Fruit fly (Drosophila melanogaster) whole organism, larva: ENCODE data around the gene MFS18.

Experiments used
- noc ChIP-seq: fragments of 200-800 bp; sonication (Bioruptor generic); optimal IDR thresholded peaks from 3 replicates; lab custom pipeline; 2019; ENCODE audit warnings: missing biosample characterization, mild to moderate bottlenecking, missing genetic modification characterization, moderate library complexity

Gene MFS18

DNA sequence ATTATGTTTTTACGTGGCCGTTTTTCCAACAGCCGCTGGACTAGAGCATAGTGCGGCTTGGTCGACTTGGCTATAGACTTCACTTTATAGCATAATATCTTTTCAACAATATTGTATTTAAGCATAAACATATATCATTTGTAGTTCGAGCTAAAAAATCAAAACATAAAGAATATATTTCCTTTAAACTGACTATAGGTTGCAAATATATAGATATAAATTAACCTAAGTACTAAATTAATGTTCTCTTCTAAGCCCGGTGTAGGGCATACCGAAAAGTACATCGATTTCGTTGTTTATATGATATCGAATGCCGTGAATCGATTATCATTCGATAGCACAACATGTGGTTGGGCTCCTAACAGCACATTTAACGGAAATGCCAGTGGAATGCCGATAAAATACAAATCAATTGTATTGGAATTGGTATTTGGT lies at the start of gene MFS18:
TSS of gene MFS18 (minus strand) at position 54 of the 435 bp plus-strand sequence.
- TF ChIP-seq noc (tag; lab: Kevin White, UChicago), result peak; percentile 91

DNA sequence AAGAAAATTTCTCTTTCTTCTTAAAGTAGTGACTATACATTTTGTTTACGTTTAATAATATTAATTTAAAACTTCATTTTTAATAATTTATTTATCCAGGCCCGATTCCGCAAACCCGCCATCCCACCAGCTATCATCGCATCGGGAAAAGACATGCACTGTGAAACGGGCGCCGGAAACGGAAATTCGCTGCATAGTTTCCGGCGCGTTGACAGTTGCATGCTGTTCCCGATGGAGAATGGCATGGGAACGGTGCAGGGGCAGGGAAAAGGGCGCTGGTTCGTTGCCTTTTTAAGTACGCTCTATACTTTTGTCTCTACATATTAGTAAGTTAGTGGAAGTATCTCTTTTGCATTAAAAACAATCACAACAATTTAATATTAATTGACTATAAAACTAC lies 29.5 kb upstream of the MFS18 start:
- TF ChIP-seq noc (tag; lab: Kevin White, UChicago), result no peak

DNA sequence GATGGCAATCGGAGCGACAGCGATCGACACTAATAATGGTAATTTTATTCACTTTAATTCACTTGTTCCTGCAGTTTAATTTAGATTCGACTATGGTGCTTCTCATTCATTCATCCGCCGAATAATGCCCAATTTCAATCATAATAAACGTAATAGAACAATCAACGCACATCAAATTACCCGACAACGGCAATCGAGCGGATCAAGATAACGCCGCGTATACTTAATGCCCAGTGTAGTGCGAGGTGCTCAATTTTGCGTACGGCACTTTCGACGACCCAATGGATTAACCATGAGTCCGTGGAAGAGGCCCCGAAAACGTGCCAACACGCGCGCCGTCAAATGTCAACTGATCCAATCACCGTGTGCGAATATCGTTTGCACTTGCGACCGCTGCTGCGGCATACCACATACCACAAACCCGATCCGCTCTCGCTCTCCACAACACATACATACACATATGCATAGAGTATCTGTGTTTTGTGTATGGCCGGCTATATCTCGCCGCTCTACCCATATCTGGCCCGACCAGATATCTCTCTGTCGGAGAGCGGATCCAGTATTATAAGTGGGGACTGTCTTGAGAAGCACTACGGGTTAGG lies 28.3 kb upstream of the MFS18 start, which contains the start of gene ine:
TSS of gene ine (minus strand) at position 351 of the 602 bp plus-strand sequence.
- peak; percentile 2 for TF ChIP-seq noc (tag; lab: Kevin White, UChicago)

DNA sequence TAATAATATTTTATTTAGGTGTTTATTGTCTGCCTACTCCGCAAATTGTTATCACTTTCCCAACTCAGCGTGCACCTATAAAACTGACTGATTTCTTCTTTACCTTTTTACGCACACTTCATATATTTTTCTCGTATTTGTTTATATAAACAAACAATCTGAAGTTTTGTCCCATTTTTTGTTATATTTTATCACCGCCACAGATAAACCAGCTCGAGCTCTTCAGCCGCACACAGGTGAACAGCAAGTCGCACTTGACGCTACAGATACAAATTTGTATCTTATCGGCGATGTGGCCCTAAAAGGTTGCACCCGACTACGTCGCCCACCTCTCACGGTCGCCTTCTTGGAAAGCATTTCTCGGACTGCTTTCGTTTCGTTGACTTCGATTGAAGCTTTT lies 27.0 kb upstream of the MFS18 start:
- TF ChIP-seq noc (tag; lab: Kevin White, UChicago), result peak; percentile 78

DNA sequence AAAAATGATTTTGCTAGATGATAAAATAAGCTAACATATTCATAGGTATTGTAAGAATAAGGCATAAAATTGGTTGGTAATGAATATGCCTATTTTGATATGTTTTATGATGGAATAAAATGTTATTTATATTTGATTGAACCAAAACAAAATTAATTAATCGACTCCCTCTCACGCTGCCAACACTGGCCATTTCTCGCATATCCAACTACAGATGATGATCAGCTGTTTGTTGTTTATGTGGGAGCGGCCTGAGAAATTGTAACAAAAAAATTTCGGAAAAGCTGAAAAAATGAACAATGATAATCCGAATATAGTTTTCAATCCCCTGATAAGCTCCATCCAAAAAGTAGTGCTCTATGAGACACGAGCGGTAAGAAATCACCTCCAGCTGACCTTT lies 16.5 kb upstream of the MFS18 start, which contains the start of gene FIG4:
TSS of gene FIG4 (plus strand) at position 229 of the 400 bp plus-strand sequence.
- no peak for TF ChIP-seq noc (tag; lab: Kevin White, UChicago)

DNA sequence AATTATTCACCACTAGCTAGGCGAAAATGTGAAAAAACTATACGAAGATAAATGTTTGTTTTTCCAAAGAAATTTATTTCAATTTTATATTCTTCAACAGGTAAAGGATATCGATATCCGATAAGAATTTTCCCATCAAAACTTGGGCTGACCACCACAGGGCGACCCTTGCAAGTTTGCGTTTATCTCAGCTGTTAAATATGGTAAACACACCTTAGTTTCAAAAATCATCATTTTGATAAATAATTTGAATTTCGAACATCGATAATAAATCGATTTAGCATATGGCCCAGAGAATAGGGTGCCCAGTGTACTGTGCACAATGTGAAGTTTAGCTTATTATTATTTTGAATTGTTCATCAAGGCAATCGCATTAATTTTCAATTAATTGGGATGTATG lies 14.9 kb upstream of the MFS18 start, which contains the start of the genes CG15443 and Paris:
TSS of gene CG15443 (minus strand) at position 125 of the 400 bp plus-strand sequence.
TSS of gene Paris (plus strand) at position 289 of the 400 bp plus-strand sequence.
- no peak for TF ChIP-seq noc (tag; lab: Kevin White, UChicago)

DNA sequence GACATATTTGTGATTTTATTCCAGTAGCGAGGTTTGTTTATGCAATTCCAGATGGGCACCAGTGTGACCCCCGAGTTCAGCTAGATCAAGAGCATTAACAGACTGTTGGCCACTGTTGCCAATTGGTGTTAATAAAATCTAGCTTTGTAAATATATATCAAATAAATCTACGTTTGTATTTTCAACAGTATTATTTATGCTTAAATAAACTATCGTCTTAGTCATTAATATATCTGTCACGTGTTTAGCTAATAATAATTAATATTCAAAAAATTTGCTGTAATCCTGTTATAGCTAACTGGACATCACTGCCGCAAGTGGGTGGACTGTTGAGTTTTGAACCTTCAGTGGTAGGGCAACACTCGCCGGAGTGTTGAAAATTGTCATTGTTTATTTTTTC lies 11.1 kb upstream of the MFS18 start, which contains the start of the genes mRpL27 and CG15435:
TSS of gene mRpL27 (minus strand) at position 96 of the 400 bp plus-strand sequence.
TSS of gene CG15435 (plus strand) at position 187 of the 400 bp plus-strand sequence.
- peak; percentile 56 for TF ChIP-seq noc (tag; lab: Kevin White, UChicago)

DNA sequence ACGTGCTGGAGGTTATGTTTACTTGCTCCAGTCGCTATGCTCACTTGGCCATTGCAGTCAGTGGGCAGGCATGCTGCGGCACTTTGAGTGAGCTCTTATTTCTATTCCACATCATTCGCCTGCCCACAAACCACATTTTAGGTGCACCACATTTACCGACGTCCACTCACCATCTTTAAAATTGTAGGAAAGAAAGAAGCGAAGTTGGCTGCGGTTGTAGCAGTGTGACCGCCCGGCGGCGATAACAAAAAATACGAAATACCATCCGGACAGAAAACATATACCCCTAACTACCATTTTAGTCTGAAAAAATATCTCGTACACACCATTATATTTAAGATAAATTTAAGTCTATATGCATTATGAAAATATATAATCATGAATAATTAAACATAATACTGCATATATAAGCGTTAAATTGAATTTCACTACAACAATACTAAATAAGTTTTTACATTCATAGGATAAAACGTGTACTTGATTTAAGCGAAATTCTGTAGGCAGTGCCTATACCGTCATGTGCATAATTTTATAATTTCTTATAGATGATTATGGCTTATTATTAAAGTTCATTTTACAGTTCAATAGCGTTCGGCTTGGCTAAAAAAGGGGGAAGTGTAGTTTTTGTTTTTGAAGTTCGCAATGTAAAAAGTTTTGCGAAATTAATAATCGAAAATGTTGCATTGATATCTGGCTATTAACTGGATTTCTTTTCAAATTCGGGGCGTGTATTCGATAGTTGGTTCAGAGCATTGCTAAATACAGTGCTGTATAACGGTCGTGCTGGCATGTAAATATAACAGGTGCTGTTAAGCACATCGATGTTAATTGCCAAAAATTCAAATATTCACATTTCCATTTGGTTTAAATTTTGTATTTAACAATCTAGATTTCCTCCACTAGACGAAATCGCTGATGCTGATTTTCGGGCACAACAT lies 10.0 kb upstream of the MFS18 start, which contains the start of gene RpL27A:
TSS of gene RpL27A (minus strand) at position 246 of the 938 bp plus-strand sequence.
- peak; percentile 45 for TF ChIP-seq noc (tag; lab: Kevin White, UChicago)

DNA sequence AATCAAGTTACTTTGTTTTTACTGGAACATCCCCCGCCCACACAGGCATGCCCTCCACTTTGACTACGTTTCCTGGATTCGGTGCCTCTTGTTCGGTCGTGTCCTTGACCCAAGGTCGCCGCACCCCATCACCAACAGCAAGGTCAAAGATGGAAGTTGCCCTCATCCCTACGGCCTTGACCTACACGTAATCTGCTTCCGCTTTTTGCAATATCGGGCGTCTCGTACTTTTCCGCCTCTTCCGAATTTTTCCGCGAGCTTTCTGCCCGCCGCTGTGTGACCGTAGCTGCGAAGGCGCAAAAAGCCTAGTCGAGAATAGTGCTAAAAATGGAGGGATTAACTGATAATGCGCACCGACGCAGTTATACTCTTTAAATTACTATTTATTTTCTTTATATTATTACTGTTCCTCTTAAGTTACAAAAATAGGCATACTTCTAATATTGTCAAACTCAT lies 8.1 kb upstream of the MFS18 start, which contains the start of gene Gs1l:
TSS of gene Gs1l (minus strand) at position 269 of the 456 bp plus-strand sequence.
- no peak for TF ChIP-seq noc (tag; lab: Kevin White, UChicago)

DNA sequence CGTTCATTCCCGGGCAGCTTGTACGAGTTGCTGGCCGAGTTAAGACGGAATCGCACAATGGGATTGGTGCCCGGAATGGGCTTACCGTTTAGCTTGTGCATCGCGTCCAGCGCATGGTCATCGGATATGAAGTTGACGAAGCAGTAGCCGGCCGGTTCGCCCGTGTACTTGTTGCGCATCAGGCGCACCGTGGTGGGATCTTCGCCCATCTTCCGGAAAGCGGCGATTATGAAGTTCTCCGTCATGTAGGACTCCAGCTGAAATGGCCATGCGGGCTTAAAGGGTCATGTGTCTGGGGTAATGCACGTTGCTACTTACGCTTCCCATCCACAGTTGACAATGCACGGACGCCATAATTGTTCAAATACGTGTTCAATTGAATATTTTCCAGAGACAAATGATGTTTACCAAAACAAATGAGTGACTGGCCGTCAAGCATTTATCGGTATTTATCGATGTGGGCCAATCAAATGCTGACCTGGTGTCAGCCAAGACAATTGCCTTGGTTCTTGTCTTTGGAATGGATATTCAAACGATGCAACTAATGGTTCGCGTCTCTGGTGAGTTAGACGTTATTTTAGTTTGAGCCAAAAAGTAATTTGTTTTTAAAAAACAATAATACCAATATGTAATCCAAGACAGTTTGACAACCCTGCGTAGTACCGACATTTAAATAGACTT lies 5.7 kb upstream of the MFS18 start, which contains the start of the genes Secp43 and ND-B8:
TSS of gene Secp43 (minus strand) at position 445 of the 681 bp plus-strand sequence.
TSS of gene ND-B8 (plus strand) at position 618 of the 681 bp plus-strand sequence.
- TF ChIP-seq noc (tag; lab: Kevin White, UChicago), result no peak

DNA sequence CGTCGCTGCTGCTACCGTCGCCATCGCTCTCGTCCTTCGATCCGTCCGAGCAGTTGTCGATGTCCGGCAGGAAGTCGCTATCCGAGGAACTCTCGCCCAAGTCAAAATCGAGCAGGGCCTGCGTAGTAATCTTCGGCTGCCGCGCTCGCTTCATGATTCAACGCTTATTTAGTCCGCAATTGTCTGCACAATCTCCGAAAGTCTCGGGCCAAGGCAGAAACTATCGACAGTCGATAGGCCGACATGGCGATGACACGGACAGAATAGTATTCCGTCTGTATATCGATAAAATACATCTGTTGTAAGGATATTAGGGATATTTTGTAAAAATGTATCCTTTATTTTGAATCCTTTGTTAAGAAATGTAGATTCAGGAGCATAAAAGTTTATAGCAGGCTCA lies 4.4 kb upstream of the MFS18 start, which contains the start of gene CG15439:
TSS of gene CG15439 (minus strand) at position 241 of the 400 bp plus-strand sequence.
- TF ChIP-seq noc (tag; lab: Kevin White, UChicago), result no peak

DNA sequence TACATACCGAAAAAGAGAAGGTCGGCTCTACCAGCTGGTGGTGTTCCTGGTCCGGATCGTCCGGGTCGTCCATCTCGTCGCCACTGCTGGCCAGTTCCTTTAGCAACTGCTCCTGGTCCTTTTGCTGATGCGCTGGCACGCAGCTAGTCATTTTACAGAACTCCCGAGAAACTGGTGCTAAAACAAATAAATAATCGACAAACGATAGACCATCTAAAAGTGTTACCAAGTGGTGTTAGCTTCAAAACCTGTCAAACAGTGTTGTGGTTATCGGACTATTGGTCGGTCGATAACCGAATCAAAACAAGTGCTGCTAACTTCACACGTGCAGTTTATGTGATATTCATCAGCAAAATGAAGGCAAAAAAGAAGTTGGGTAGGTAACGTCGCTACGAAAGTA lies 4.0 kb downstream of the MFS18 start, which contains the start of the genes morgue and Elp3:
TSS of gene morgue (minus strand) at position 224 of the 400 bp plus-strand sequence.
TSS of gene Elp3 (plus strand) at position 276 of the 400 bp plus-strand sequence.
- no peak for TF ChIP-seq noc (tag; lab: Kevin White, UChicago)

DNA sequence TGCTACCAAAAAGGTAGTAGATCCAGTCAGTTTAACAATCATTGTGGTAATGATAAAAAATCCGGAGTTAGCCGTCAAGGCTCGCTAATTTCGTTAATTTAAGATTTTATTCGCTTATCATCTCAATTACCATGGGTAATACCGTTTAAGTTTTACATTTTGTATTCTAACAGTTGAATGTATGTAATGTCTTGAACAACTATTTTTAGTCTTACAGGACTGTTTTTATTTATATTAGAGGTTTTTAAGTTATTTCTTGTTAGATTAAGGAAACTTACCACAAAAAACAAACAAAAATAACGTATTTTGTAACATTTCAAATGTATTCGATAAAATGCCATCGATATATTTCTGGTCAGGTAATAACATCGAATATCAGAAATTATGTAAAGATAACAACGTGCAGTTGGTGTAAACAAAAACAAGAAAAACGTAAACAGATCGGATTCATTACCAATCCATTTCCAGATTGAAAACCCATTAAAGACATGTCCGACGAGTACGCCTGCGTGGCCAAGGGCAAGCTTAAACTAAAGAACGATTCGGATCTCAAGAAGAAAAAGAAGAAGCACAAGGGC lies 6.3 kb downstream of the MFS18 start, which contains the start of the genes Sfp24F and CG15432:
TSS of gene Sfp24F (minus strand) at position 51 of the 578 bp plus-strand sequence.
TSS of gene CG15432 (plus strand) at position 311 of the 578 bp plus-strand sequence.
- no peak for TF ChIP-seq noc (tag; lab: Kevin White, UChicago)
